Worm (Caenorhabditis elegans) whole organism, L4/young adult: ENCODE data around the gene gakh-1.

Source experiments
- W03F9.2 ChIP-seq: fragments of 150-350 bp; optimal IDR thresholded peaks from 2 replicates; lab custom pipeline; 2014; ENCODE audit warnings: missing biosample characterization, missing genetic modification characterization
- dao-5 ChIP-seq: sonication (generic microtip); optimal IDR thresholded peaks from 2 replicates; lab custom pipeline; 2016; ENCODE audit warnings: missing genotype, missing genetic modification characterization, moderate library complexity, missing compliant biosample characterization
- him-1 ChIP-seq: sonication (generic microtip); optimal IDR thresholded peaks from 2 replicates; lab custom pipeline; 2016; ENCODE audit warnings: missing genotype, missing genetic modification reagents, missing genetic modification characterization, missing compliant biosample characterization

Gene gakh-1

ce11 chrX:5786193-5786592 is 3.9 kb downstream of the gakh-1 start, which contains the start of gene F46G11.6:
Gene F46G11.6 (plus strand): TSS chrX:5786493.
- no peak for TF ChIP-seq dao-5 (tag; lab: Kevin White, UChicago)
- TF ChIP-seq W03F9.2 (tag; lab: Kevin White, UChicago) = no peak
- TF ChIP-seq him-1 (tag; lab: Kevin White, UChicago) = no peak

ce11 chrX:5787861-5788260 is 5.6 kb downstream of the gakh-1 start, which contains the start of gene F46G11.2:
Gene F46G11.2 (plus strand): TSS chrX:5788161.
- TF ChIP-seq him-1 (tag; lab: Kevin White, UChicago) (no peak), dao-5 (tag; lab: Kevin White, UChicago) (no peak), W03F9.2 (tag; lab: Kevin White, UChicago) (no peak)

- TF ChIP-seq him-1 (tag; lab: Kevin White, UChicago) (no peak), W03F9.2 (tag; lab: Kevin White, UChicago) (no peak), dao-5 (tag; lab: Kevin White, UChicago) (no peak)
These were observed 8.6 kb downstream of the gakh-1 start, which contains the start of gene twnk-1 for ce11 chrX:5790915-5791314. Gene twnk-1 (plus strand): TSS chrX:5791215.

- TF ChIP-seq him-1 (tag; lab: Kevin White, UChicago) = no peak
- no peak for TF ChIP-seq W03F9.2 (tag; lab: Kevin White, UChicago)
- no peak for TF ChIP-seq dao-5 (tag; lab: Kevin White, UChicago)
These were observed 12.1 kb downstream of the gakh-1 start for ce11 chrX:5794432-5794831.

ce11 chrX:5798690-5799089 is 16.4 kb downstream of the gakh-1 start, which contains the start of gene F46G11.4:
Gene F46G11.4 (minus strand): TSS chrX:5798790.
- TF ChIP-seq dao-5 (tag; lab: Kevin White, UChicago) = no peak
- no peak for TF ChIP-seq him-1 (tag; lab: Kevin White, UChicago)
- no peak for TF ChIP-seq W03F9.2 (tag; lab: Kevin White, UChicago)

- TF ChIP-seq dao-5 (tag; lab: Kevin White, UChicago) = no peak
- TF ChIP-seq him-1 (tag; lab: Kevin White, UChicago) = no peak
- TF ChIP-seq W03F9.2 (tag; lab: Kevin White, UChicago) = no peak
These were observed 16.9 kb downstream of the gakh-1 start for ce11 chrX:5799229-5799628.

- TF ChIP-seq him-1 (tag; lab: Kevin White, UChicago) = peak; percentile 89
- TF ChIP-seq dao-5 (tag; lab: Kevin White, UChicago) = peak; percentile 84
- TF ChIP-seq W03F9.2 (tag; lab: Kevin White, UChicago) = peak; percentile 58
These were observed 18.9 kb downstream of the gakh-1 start for ce11 chrX:5801156-5801592.

ce11 chrX:5802582-5802981 is 20.3 kb downstream of the gakh-1 start:
- TF ChIP-seq W03F9.2 (tag; lab: Kevin White, UChicago) (no peak), him-1 (tag; lab: Kevin White, UChicago) (no peak), dao-5 (tag; lab: Kevin White, UChicago) (no peak)

- TF ChIP-seq W03F9.2 (tag; lab: Kevin White, UChicago) (no peak), dao-5 (tag; lab: Kevin White, UChicago) (no peak), him-1 (tag; lab: Kevin White, UChicago) (no peak)
These were observed 21.2 kb downstream of the gakh-1 start for ce11 chrX:5803492-5803891.

ce11 chrX:5805872-5806472 is 23.7 kb downstream of the gakh-1 start, which contains the start of gene F13D11.3:
Gene F13D11.3 (minus strand): TSS chrX:5805922.
- TF ChIP-seq dao-5 (tag; lab: Kevin White, UChicago) (no peak), him-1 (tag; lab: Kevin White, UChicago) (no peak)

- no peak for TF ChIP-seq him-1 (tag; lab: Kevin White, UChicago)
- no peak for TF ChIP-seq W03F9.2 (tag; lab: Kevin White, UChicago)
- no peak for TF ChIP-seq dao-5 (tag; lab: Kevin White, UChicago)
These were observed 28.4 kb downstream of the gakh-1 start for ce11 chrX:5810677-5811076.

- TF ChIP-seq him-1 (tag; lab: Kevin White, UChicago) = no peak
- no peak for TF ChIP-seq dao-5 (tag; lab: Kevin White, UChicago)
- no peak for TF ChIP-seq W03F9.2 (tag; lab: Kevin White, UChicago)
These were observed 29.8 kb downstream of the gakh-1 start for ce11 chrX:5811997-5812562.

ce11 chrX:5813030-5813429 is 30.7 kb downstream of the gakh-1 start:
- TF ChIP-seq W03F9.2 (tag; lab: Kevin White, UChicago) (no peak), dao-5 (tag; lab: Kevin White, UChicago) (no peak)

ce11 chrX:5814342-5814741 is 32.0 kb downstream of the gakh-1 start:
- TF ChIP-seq dao-5 (tag; lab: Kevin White, UChicago) (no peak), W03F9.2 (tag; lab: Kevin White, UChicago) (no peak), him-1 (tag; lab: Kevin White, UChicago) (no peak)
